Fruit fly (Drosophila melanogaster) S2 (cell line): ENCODE results near the gene CSN1b.

ENCODE experiments used
- CG8478 ChIP-seq: fragments of >200 bp; optimal IDR thresholded peaks from 2 replicates; lab custom pipeline; 2018
- CTCF ChIP-seq, 2 experiments: fragments of >200 bp; optimal IDR thresholded peaks; 2 replicates each; lab custom pipeline; 2018

dm6 chr3L:18911082-18911481, 6.4 kb upstream of the CSN1b start, which contains the start of gene Ir75d:
- TF ChIP-seq CG8478 (lab: Kevin White, UChicago), result no peak
- no peak for TF ChIP-seq CTCF (optimal IDR thresholded peaks at IDR 0.05; lab: Kevin White, UChicago)
